Worm (Caenorhabditis elegans) whole organism, L1 larva: ENCODE measurements around the gene F47C12.7.

Source experiments
- egl-13 ChIP-seq: sonication (generic microtip); optimal IDR thresholded peaks from 2 replicates; lab custom pipeline; 2016; ENCODE audit warnings: missing genotype, missing genetic modification reagents, missing genetic modification characterization, missing compliant biosample characterization
- elt-2 ChIP-seq: sonication (generic microtip); optimal IDR thresholded peaks from 2 replicates; lab custom pipeline; 2016; ENCODE audit warnings: missing genetic modification characterization, mild to moderate bottlenecking, inconsistent platforms, missing compliant biosample characterization, missing genetic modification reagents
- lin-39 ChIP-seq: fragments of 150-350 bp; optimal IDR thresholded peaks from 2 replicates; lab custom pipeline; 2014; ENCODE audit warnings: missing biosample characterization, missing genetic modification reagents, missing genetic modification characterization
- nhr-19 ChIP-seq: fragments of 200-800 bp; sonication (Bioruptor generic); conservative IDR thresholded peaks from 2 replicates; pipeline ENCODE4 v1.3.6; 2022; ENCODE audit warnings: missing genetic modification characterization, missing compliant biosample characterization
- nhr-76 ChIP-seq: sonication (generic microtip); optimal IDR thresholded peaks from 2 replicates; lab custom pipeline; 2017; ENCODE audit warnings: missing biosample characterization, missing genetic modification characterization

- TF ChIP-seq nhr-19 (no peak), elt-2 (tag; lab: Kevin White, UChicago) (no peak), nhr-76 (no peak), lin-39 (no peak), egl-13 (tag; lab: Kevin White, UChicago) (no peak)
Observed at ce11 chrIV:4039984-4040383, 44.7 kb upstream of the F47C12.7 start, which contains the start of gene F35F11.2.
